Fruit fly (Drosophila melanogaster): ENCODE data around the gene CG32645.
"Not testable (repeated sequence)": the region's sequence is repeated elsewhere in the genome, so short reads cannot be mapped to it uniquely, and the experiment has no call there.

The CG32645 gene

DNA sequence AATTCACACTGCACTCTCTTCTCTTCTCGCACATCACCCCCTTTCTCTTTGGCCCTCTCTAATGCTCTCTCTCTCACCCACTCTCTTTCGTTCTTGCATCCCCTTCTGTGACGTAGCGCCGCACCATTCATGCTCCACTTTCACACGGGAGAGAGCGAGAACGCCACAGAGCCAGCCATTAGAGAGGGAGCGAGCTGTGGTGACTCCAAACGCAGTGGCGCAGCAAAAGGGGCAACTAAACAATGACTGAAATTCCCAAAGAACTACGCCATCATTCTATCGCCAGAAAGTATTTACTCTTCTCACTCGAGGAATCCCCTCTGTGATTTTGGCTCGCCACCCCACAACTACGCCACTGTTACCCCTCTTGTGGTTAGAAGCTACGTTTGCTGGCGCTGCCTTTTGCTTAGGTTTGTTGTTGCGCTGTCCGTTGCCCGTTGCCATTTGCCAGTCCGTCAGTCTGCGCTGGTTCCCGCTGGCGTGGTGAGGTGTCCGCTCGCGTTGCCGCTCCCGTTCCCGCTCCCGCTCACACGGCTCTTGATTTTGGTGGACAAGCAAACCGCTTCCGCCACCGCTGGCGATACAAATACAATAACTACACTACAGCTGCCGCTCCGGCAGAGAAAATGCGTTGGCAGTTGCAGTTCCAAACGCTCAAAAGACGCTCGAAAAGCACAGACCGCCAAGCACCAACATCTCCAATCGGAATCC, 7.8 kb upstream of the CG32645 start:
- no peak for TF ChIP-seq psq (optimal IDR thresholded peaks at IDR 0.05)
- TF ChIP-seq Sin3A (optimal IDR thresholded peaks at IDR 0.05) = no peak
- TF ChIP-seq h (optimal IDR thresholded peaks at IDR 0.05) = no peak
- TF ChIP-seq insv (optimal IDR thresholded peaks at IDR 0.05) = no peak
- no peak for TF ChIP-seq ttk (optimal IDR thresholded peaks at IDR 0.05)
- no peak for TF ChIP-seq Myc (optimal IDR thresholded peaks at IDR 0.05)

DNA sequence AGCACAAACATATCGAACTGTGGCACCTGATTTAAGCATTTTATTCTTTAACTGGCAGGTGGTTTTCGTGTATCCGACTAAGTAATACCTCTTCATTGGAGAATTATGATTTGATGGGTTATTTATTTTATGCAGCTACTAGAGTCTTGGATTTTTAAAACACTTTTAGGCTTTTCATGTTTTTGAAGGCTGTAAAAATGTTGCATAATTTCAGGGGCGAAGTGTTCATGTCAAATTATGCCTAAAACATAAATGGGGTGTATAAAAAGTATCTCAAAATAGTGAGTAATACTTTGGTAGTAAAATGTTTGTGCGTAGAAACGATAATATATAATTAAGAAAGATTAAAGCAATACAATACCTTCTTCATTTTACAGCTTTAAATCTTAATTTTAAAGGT, 4.2 kb upstream of the CG32645 start:
- TF ChIP-seq Sin3A (optimal IDR thresholded peaks at IDR 0.05) = no peak

- TF ChIP-seq ttk (optimal IDR thresholded peaks at IDR 0.05) (no peak), Sin3A (optimal IDR thresholded peaks at IDR 0.05) (no peak), psq (optimal IDR thresholded peaks at IDR 0.05) (no peak), insv (optimal IDR thresholded peaks at IDR 0.05) (no peak), Myc (optimal IDR thresholded peaks at IDR 0.05) (no peak), h (optimal IDR thresholded peaks at IDR 0.05) (no peak)
Measured at dm6 chrX:13135702-13136101, 3.3 kb upstream of the CG32645 start.

- no peak for TF ChIP-seq Myc (optimal IDR thresholded peaks at IDR 0.05)
- no peak for TF ChIP-seq h (optimal IDR thresholded peaks at IDR 0.05)
- TF ChIP-seq ttk (optimal IDR thresholded peaks at IDR 0.05) = no peak
- no peak for TF ChIP-seq psq (optimal IDR thresholded peaks at IDR 0.05)
- TF ChIP-seq insv (optimal IDR thresholded peaks at IDR 0.05) = no peak
- TF ChIP-seq Sin3A (optimal IDR thresholded peaks at IDR 0.05) = no peak
Measured at dm6 chrX:13136939-13137697, 1.9 kb upstream of the CG32645 start.

- TF ChIP-seq Sin3A (optimal IDR thresholded peaks at IDR 0.05) (no peak), ttk (optimal IDR thresholded peaks at IDR 0.05) (no peak), psq (optimal IDR thresholded peaks at IDR 0.05) (no peak), Myc (optimal IDR thresholded peaks at IDR 0.05) (no peak), insv (optimal IDR thresholded peaks at IDR 0.05) (no peak), h (optimal IDR thresholded peaks at IDR 0.05) (no peak)
Measured at dm6 chrX:13143100-13143499, 4.1 kb downstream of the CG32645 start.

dm6 chrX:13145858-13146257, 6.9 kb downstream of the CG32645 start:
- no peak for TF ChIP-seq insv (optimal IDR thresholded peaks at IDR 0.05)
- TF ChIP-seq psq (optimal IDR thresholded peaks at IDR 0.05) = no peak
- no peak for TF ChIP-seq h (optimal IDR thresholded peaks at IDR 0.05)
- TF ChIP-seq Myc (optimal IDR thresholded peaks at IDR 0.05) = no peak
- TF ChIP-seq ttk (optimal IDR thresholded peaks at IDR 0.05) = no peak
- no peak for TF ChIP-seq Sin3A (optimal IDR thresholded peaks at IDR 0.05)

- TF ChIP-seq ttk (optimal IDR thresholded peaks at IDR 0.05) = no peak
- no peak for TF ChIP-seq h (optimal IDR thresholded peaks at IDR 0.05)
- no peak for TF ChIP-seq Sin3A (optimal IDR thresholded peaks at IDR 0.05)
- no peak for TF ChIP-seq psq (optimal IDR thresholded peaks at IDR 0.05)
- TF ChIP-seq Myc (optimal IDR thresholded peaks at IDR 0.05) = no peak
Measured at dm6 chrX:13149083-13149482, 10.1 kb downstream of the CG32645 start.

DNA sequence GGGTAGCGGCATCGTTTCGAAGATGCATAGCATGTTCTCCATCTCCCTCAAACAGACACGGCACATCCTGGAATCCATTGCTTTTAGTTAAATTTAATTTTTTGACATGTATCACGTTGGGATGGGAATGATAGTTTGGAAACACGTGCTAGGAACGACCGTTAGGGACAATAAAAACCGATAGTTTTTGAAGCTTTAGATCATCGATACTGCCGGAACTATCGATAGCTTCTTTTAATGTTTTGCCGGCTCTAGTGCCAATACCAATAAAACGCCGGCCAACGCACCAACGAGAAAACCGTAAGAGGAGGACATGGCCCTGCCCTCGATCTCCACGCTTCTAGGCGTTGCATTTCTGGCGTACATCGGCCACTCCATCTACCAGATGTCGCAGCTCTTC, 15.8 kb downstream of the CG32645 start, which contains the start of the genes CG4318 and CG4332:
Gene CG4318 (minus strand): TSS at position 142 of the 400 bp plus-strand sequence.
Gene CG4332 (plus strand): TSS at position 256 of the 400 bp plus-strand sequence.
- no peak for TF ChIP-seq insv (optimal IDR thresholded peaks at IDR 0.05)
- TF ChIP-seq Myc (optimal IDR thresholded peaks at IDR 0.05) = no peak
- no peak for TF ChIP-seq h (optimal IDR thresholded peaks at IDR 0.05)
- no peak for TF ChIP-seq ttk (optimal IDR thresholded peaks at IDR 0.05)
- TF ChIP-seq psq (optimal IDR thresholded peaks at IDR 0.05) = no peak
- TF ChIP-seq Sin3A (optimal IDR thresholded peaks at IDR 0.05) = no peak

dm6 chrX:13159481-13159880, 20.5 kb downstream of the CG32645 start, which contains the start of the genes Bap60 and CG12096:
TSS of gene Bap60 (minus strand) at chrX:13159508.
TSS of gene CG12096 (plus strand) at chrX:13159604.
- TF ChIP-seq h (optimal IDR thresholded peaks at IDR 0.05) = no peak
- no peak for TF ChIP-seq Myc (optimal IDR thresholded peaks at IDR 0.05)
- no peak for TF ChIP-seq insv (optimal IDR thresholded peaks at IDR 0.05)

dm6 chrX:13172865-13173264, 33.9 kb downstream of the CG32645 start:
- TF ChIP-seq ttk (optimal IDR thresholded peaks at IDR 0.05) (no peak), insv (optimal IDR thresholded peaks at IDR 0.05) (no peak), h (optimal IDR thresholded peaks at IDR 0.05) (no peak), Sin3A (optimal IDR thresholded peaks at IDR 0.05) (no peak), psq (optimal IDR thresholded peaks at IDR 0.05) (no peak), Myc (optimal IDR thresholded peaks at IDR 0.05) (no peak)

dm6 chrX:13177720-13178119, 38.7 kb downstream of the CG32645 start, which contains the start of gene CG32640:
TSS of gene CG32640 (plus strand) at chrX:13178005.
- not testable (repeated sequence) for TF ChIP-seq ttk, insv, psq (optimal IDR thresholded peaks at IDR 0.05)

dm6 chrX:13184178-13184577, 45.2 kb downstream of the CG32645 start, which contains the start of gene CG32641:
TSS of gene CG32641 (plus strand) at chrX:13184478.
- not testable (repeated sequence) for TF ChIP-seq insv, Sin3A, ttk (optimal IDR thresholded peaks at IDR 0.05)

Measured in Kc167 (cell line).